Fruit fly (Drosophila melanogaster) whole organism, embryonic: Measurements from ENCODE around the gene Irbp.

ENCODE experiments used
- Asciz ChIP-seq: fragments of 200-800 bp; sonication (Bioruptor generic); optimal IDR thresholded peaks from 2 replicates; lab custom pipeline; 2017; ENCODE audit warnings: missing biosample characterization, mild to moderate bottlenecking, missing genetic modification characterization, missing genetic modification reagents
- Awh ChIP-seq: fragments of 200-800 bp; sonication (Bioruptor generic); IDR thresholded peaks from 2 replicates; pipeline ENCODE4, ENCODE4 v1.3.6; 2022; ENCODE audit warnings: missing biosample characterization, missing genetic modification characterization
- B-H1 ChIP-seq: fragments of 200-800 bp; sonication (Bioruptor generic); IDR thresholded peaks from 3 replicates; pipeline ENCODE4 v1.3.6; 2022; ENCODE audit warnings: missing biosample characterization, missing genetic modification characterization
- CG10543 ChIP-seq: fragments of 200-800 bp; sonication (Bioruptor generic); optimal IDR thresholded peaks from 3 replicates; lab custom pipeline; 2017; ENCODE audit warnings: missing biosample characterization, mild to moderate bottlenecking, missing genetic modification characterization, moderate library complexity
- CG11456 ChIP-seq: fragments of 200-800 bp; sonication (Bioruptor generic); IDR thresholded peaks from 3 replicates; pipeline ENCODE4 v1.3.6; 2022; ENCODE audit warnings: missing biosample characterization, missing genetic modification characterization
- CG13894 ChIP-seq: fragments of 200-800 bp; sonication (Bioruptor generic); optimal IDR thresholded peaks from 3 replicates; lab custom pipeline; 2018; ENCODE audit warnings: missing biosample characterization, mild to moderate bottlenecking, missing genetic modification characterization, moderate library complexity
- CG15011 ChIP-seq: fragments of 200-800 bp; sonication (Bioruptor generic); optimal IDR thresholded peaks from 3 replicates; lab custom pipeline; 2018; ENCODE audit warnings: missing biosample characterization, mild to moderate bottlenecking, missing genetic modification characterization
- CG1529 ChIP-seq: fragments of 200-800 bp; sonication (Bioruptor generic); optimal IDR thresholded peaks from 3 replicates; lab custom pipeline; 2018; ENCODE audit warnings: missing biosample characterization, missing genetic modification characterization
- CG3847 ChIP-seq: fragments of 200-800 bp; sonication (Bioruptor generic); IDR thresholded peaks from 2 replicates; pipeline ENCODE4 v1.3.6; 2022; ENCODE audit warnings: missing biosample characterization, missing genetic modification characterization
- CG6272 ChIP-seq: fragments of 200-800 bp; sonication (Bioruptor generic); IDR thresholded peaks from 2 replicates; pipeline ENCODE4 v1.3.6; 2022; ENCODE audit warnings: missing biosample characterization, missing genetic modification characterization
- CG8765 ChIP-seq: fragments of 200-800 bp; sonication (Bioruptor generic); IDR thresholded peaks from 2 replicates; pipeline ENCODE4 v1.3.6; 2022; ENCODE audit warnings: missing biosample characterization, missing genetic modification characterization
- CG8924 ChIP-seq: fragments of 200-800 bp; optimal IDR thresholded peaks from 3 replicates; lab custom pipeline; 2019; ENCODE audit warnings: missing biosample characterization, mild to moderate bottlenecking, missing genetic modification characterization, moderate library complexity
- CG9215 ChIP-seq: fragments of 200-800 bp; sonication (Bioruptor generic); IDR thresholded peaks from 2 replicates; pipeline ENCODE4 v1.3.6; 2022; ENCODE audit warnings: missing biosample characterization, missing genetic modification characterization
- CG9876 ChIP-seq: fragments of 200-800 bp; sonication (Bioruptor generic); optimal IDR thresholded peaks from 2 replicates; lab custom pipeline; 2016; ENCODE audit warnings: missing biosample characterization, missing genetic modification characterization
- Gsc ChIP-seq: fragments of 200-800 bp; sonication (Bioruptor generic); IDR thresholded peaks from 2 replicates; pipeline ENCODE4 v1.3.6; 2022; ENCODE audit warnings: missing biosample characterization, missing genetic modification characterization
- Hr3 ChIP-seq: fragments of 200-800 bp; sonication (Bioruptor generic); optimal IDR thresholded peaks from 3 replicates; lab custom pipeline; 2016; ENCODE audit warnings: missing biosample characterization, missing genetic modification characterization
- Hsf ChIP-seq: fragments of 200-800 bp; sonication (Bioruptor generic); optimal IDR thresholded peaks from 3 replicates; lab custom pipeline; 2016; ENCODE audit warnings: missing biosample characterization, missing genetic modification characterization
- Jarid2 ChIP-seq: fragments of 200-800 bp; sonication (Bioruptor generic); optimal IDR thresholded peaks from 3 replicates; lab custom pipeline; 2017; ENCODE audit warnings: mild to moderate bottlenecking, missing biosample characterization, missing genetic modification reagents, missing genetic modification characterization
- MESR4 ChIP-seq: fragments of 200-800 bp; sonication (Bioruptor generic); optimal IDR thresholded peaks from 2 replicates; lab custom pipeline; 2018; ENCODE audit warnings: missing biosample characterization, mild to moderate bottlenecking, missing genetic modification characterization, moderate library complexity
- Med ChIP-seq: fragments of 200-800 bp; sonication (Bioruptor generic); peaks from one replicate; lab custom pipeline; 2016; ENCODE audit warnings: missing biosample characterization, missing genetic modification characterization, mild to moderate bottlenecking, inconsistent platforms, moderate library complexity
- NC2β ChIP-seq: fragments of 200-800 bp; sonication (Bioruptor generic); optimal IDR thresholded peaks from 2 replicates; lab custom pipeline; 2016; ENCODE audit warnings: missing biosample characterization, missing genetic modification characterization
- NK7.1 ChIP-seq: fragments of 200-800 bp; sonication (Bioruptor generic); optimal IDR thresholded peaks from 3 replicates; lab custom pipeline; 2016; ENCODE audit warnings: missing biosample characterization, missing genetic modification characterization
- Oaz ChIP-seq: fragments of 200-800 bp; sonication (Bioruptor generic); IDR thresholded peaks from 2 replicates; pipeline ENCODE4 v1.3.6; 2022; ENCODE audit warnings: missing biosample characterization, missing genetic modification characterization
- Scr ChIP-seq: fragments of 200-800 bp; sonication (Bioruptor generic); IDR thresholded peaks from 2 replicates; pipeline ENCODE4 v1.3.6; 2022; ENCODE audit warnings: missing biosample characterization, missing genetic modification characterization; ENCODE audit not compliant: partially characterized antibody
- Sin3A ChIP-seq: fragments of >200 bp; optimal IDR thresholded peaks from 2 replicates; lab custom pipeline; 2018
- Sox102F ChIP-seq: fragments of 200-800 bp; sonication (Bioruptor generic); optimal IDR thresholded peaks from 2 replicates; lab custom pipeline; 2018; ENCODE audit warnings: missing biosample characterization, mild to moderate bottlenecking, missing genetic modification characterization, moderate library complexity
- Trl ChIP-seq, 3 experiments: fragments of >200 bp in 2 of 3; fragments of 200-800 bp in 1 of 3; sonication (Bioruptor generic) in 1 of 3; optimal IDR thresholded peaks; 2 replicates in 1 of 3; 3 replicates in 2 of 3; lab custom pipeline; 2016 to 2017; ENCODE audit warnings: missing biosample characterization in 1 of 3, missing genetic modification characterization in 1 of 3
- Vsx1 ChIP-seq: fragments of 200-800 bp; sonication (Bioruptor generic); optimal IDR thresholded peaks from 2 replicates; lab custom pipeline; 2017; ENCODE audit warnings: missing biosample characterization, mild to moderate bottlenecking, missing genetic modification characterization, missing genetic modification reagents
- ap ChIP-seq: fragments of 200-800 bp; sonication (Bioruptor generic); IDR thresholded peaks from 2 replicates; pipeline ENCODE4 v1.3.6; 2022; ENCODE audit warnings: missing biosample characterization, missing genetic modification characterization
- bigmax ChIP-seq: fragments of 200-800 bp; sonication (Bioruptor generic); optimal IDR thresholded peaks from 2 replicates; lab custom pipeline; 2018; ENCODE audit warnings: missing biosample characterization, mild to moderate bottlenecking, missing genetic modification characterization
- bowl ChIP-seq: fragments of 200-800 bp; sonication (Bioruptor generic); IDR thresholded peaks from 2 replicates; pipeline ENCODE4 v1.3.6; 2022; ENCODE audit warnings: missing biosample characterization, missing genetic modification characterization
- bsh ChIP-seq, 2 experiments: fragments of 200-800 bp; sonication (Bioruptor generic); optimal IDR thresholded peaks; 2 replicates each; lab custom pipeline; 2017 to 2018; ENCODE audit warnings: mild to moderate bottlenecking in 2 of 2, missing biosample characterization in 2 of 2, missing genetic modification characterization in 2 of 2, moderate library complexity in 1 of 2
- chif ChIP-seq, 2 experiments: fragments of 200-800 bp; sonication (Bioruptor generic); optimal IDR thresholded peaks; 3 replicates each; lab custom pipeline; 2016; ENCODE audit warnings: missing biosample characterization in 2 of 2, missing genetic modification characterization in 2 of 2
- chn ChIP-seq: fragments of 200-800 bp; sonication (Bioruptor generic); optimal IDR thresholded peaks from 2 replicates; lab custom pipeline; 2016; ENCODE audit warnings: missing biosample characterization, missing genetic modification characterization
- ci ChIP-seq: fragments of 200-800 bp; sonication (Bioruptor generic); IDR thresholded peaks from 3 replicates; pipeline ENCODE4 v1.3.6; 2022; ENCODE audit warnings: missing biosample characterization, missing genetic modification characterization
- crp ChIP-seq, 2 experiments: fragments of 200-800 bp; sonication (Bioruptor generic); optimal IDR thresholded peaks; 2 replicates in 1 of 2; 3 replicates in 1 of 2; lab custom pipeline; 2017; ENCODE audit warnings: missing biosample characterization in 2 of 2, missing genetic modification characterization in 2 of 2, mild to moderate bottlenecking in 1 of 2, moderate library complexity in 1 of 2
- gfzf ChIP-seq: fragments of 200-800 bp; sonication (Bioruptor generic); optimal IDR thresholded peaks from 2 replicates; lab custom pipeline; 2016; ENCODE audit warnings: missing biosample characterization, mild to moderate bottlenecking, missing genetic modification characterization, moderate library complexity
- hth ChIP-seq: fragments of >200 bp; optimal IDR thresholded peaks from 2 replicates; lab custom pipeline; 2017; ENCODE audit warnings: inconsistent platforms
- jumu ChIP-seq: fragments of 200-800 bp; sonication (Bioruptor generic); optimal IDR thresholded peaks from 3 replicates; lab custom pipeline; 2016; ENCODE audit warnings: missing biosample characterization, missing genetic modification characterization
- kah ChIP-seq: fragments of 200-800 bp; sonication (Bioruptor generic); optimal IDR thresholded peaks from 2 replicates; lab custom pipeline; 2018; ENCODE audit warnings: missing biosample characterization, mild to moderate bottlenecking, missing genetic modification characterization
- nau ChIP-seq: fragments of 200-800 bp; sonication (Bioruptor generic); optimal IDR thresholded peaks from 3 replicates; lab custom pipeline; 2017; ENCODE audit warnings: missing biosample characterization, mild to moderate bottlenecking, missing genetic modification characterization, missing genetic modification reagents
- nerfin-1 ChIP-seq: fragments of 200-800 bp; sonication (Bioruptor generic); optimal IDR thresholded peaks from 3 replicates; lab custom pipeline; 2019; ENCODE audit warnings: missing biosample characterization, mild to moderate bottlenecking, missing genetic modification characterization, moderate library complexity
- p53 ChIP-seq: fragments of 200-800 bp; sonication (Bioruptor generic); optimal IDR thresholded peaks from 2 replicates; lab custom pipeline; 2016; ENCODE audit warnings: missing biosample characterization, missing genetic modification characterization
- peb ChIP-seq: fragments of 200-800 bp; sonication (Bioruptor generic); IDR thresholded peaks from 2 replicates; pipeline ENCODE4 v1.3.6; 2022; ENCODE audit warnings: missing biosample characterization, missing genetic modification characterization
- repo ChIP-seq: fragments of 200-800 bp; sonication (Bioruptor generic); optimal IDR thresholded peaks from 2 replicates; lab custom pipeline; 2016; ENCODE audit warnings: missing biosample characterization, missing genetic modification characterization
- row ChIP-seq: fragments of 200-800 bp; sonication (Bioruptor generic); IDR thresholded peaks from 3 replicates; pipeline ENCODE4 v1.3.6; 2022; ENCODE audit warnings: missing biosample characterization, missing genetic modification characterization
- run ChIP-seq: fragments of 200-800 bp; sonication (Bioruptor generic); optimal IDR thresholded peaks from 3 replicates; lab custom pipeline; 2018; ENCODE audit warnings: missing biosample characterization, mild to moderate bottlenecking, missing genetic modification characterization
- sd ChIP-seq: fragments of 200-800 bp; sonication (Bioruptor generic); optimal IDR thresholded peaks from 3 replicates; lab custom pipeline; 2018; ENCODE audit warnings: missing biosample characterization, mild to moderate bottlenecking, missing genetic modification characterization, moderate library complexity
- sim ChIP-seq: fragments of 200-800 bp; sonication (Bioruptor generic); IDR thresholded peaks from 2 replicates; pipeline ENCODE4 v1.3.6; 2022; ENCODE audit warnings: missing biosample characterization, missing genetic modification characterization
- ssp ChIP-seq: fragments of 200-800 bp; sonication (Bioruptor generic); IDR thresholded peaks from 2 replicates; pipeline ENCODE4 v1.3.6; 2022; ENCODE audit warnings: missing biosample characterization, missing genetic modification characterization
- tin ChIP-seq: fragments of 200-800 bp; sonication (Bioruptor generic); optimal IDR thresholded peaks from 3 replicates; lab custom pipeline; 2016; ENCODE audit warnings: missing biosample characterization, missing genetic modification characterization
- yki ChIP-seq: fragments of >200 bp; optimal IDR thresholded peaks from 3 replicates; lab custom pipeline; 2018

Gene Irbp

DNA sequence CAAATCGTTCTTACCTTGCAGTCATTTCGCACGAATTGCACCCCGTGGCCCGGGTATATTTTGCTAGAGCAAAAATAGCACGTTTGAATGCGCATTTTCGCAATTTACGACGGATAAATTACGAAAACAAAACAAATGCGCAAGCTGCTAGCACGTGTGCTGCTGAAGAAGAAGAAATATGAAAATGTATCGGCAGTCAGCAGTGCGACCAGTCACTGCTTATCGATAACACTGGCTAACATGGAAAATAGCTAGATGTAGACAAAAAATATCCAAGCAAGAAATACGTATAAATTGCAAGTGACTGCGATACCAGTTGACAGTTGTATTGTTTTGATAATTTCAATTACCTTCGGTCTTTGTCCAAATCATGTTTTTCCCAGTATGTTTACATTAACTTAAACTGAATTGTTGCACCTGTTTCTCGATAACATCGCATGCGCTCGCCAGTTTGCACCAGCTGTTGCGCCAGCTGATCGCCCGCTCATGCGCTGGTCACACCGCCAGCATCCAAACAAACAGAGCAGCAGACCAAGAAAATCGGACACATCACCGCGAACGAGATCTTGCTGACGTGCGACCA, 21.6 kb downstream of the Irbp start, which contains the start of the genes RpL24-like and CG5276 (continued):
- no peak for TF ChIP-seq repo
- TF ChIP-seq gfzf (GFP tag; lab: Kevin White, UChicago): peak; percentile 74
- no peak for TF ChIP-seq run (tag; lab: Kevin White, UChicago)
- no peak for TF ChIP-seq CG9876 (GFP tag; lab: Kevin White, UChicago)
- no peak for TF ChIP-seq bsh (GFP tag; optimal IDR thresholded peaks at IDR 0.05; lab: Kevin White, UChicago)
- TF ChIP-seq Trl (optimal IDR thresholded peaks at IDR 0.05; lab: Kevin White, UChicago): no peak
- no peak for TF ChIP-seq Trl (GFP tag; optimal IDR thresholded peaks at IDR 0.05; lab: Kevin White, UChicago)
- TF ChIP-seq kah (GFP tag; lab: Kevin White, UChicago): no peak
- TF ChIP-seq Jarid2 (GFP tag; lab: Kevin White, UChicago): no peak
- TF ChIP-seq CG6272 (GFP tag; lab: Robert Waterston, UW): no peak
- no peak for TF ChIP-seq hth
- TF ChIP-seq Gsc (GFP tag; lab: Robert Waterston, UW): no peak
- no peak for TF ChIP-seq p53 (GFP tag; lab: Kevin White, UChicago)
- TF ChIP-seq yki (lab: Kevin White, UChicago): no peak
- no peak for TF ChIP-seq B-H1
- TF ChIP-seq Vsx1 (GFP tag; lab: Kevin White, UChicago): no peak
- no peak for TF ChIP-seq CG1529 (GFP tag; lab: Kevin White, UChicago)
- no peak for TF ChIP-seq CG8765
- TF ChIP-seq NK7.1 (GFP tag; lab: Kevin White, UChicago): no peak
- TF ChIP-seq sd (tag; lab: Kevin White, UChicago): no peak
- TF ChIP-seq Asciz (GFP tag; lab: Kevin White, UChicago): no peak
- TF ChIP-seq ap (GFP tag; lab: Robert Waterston, UW): no peak
- no peak for TF ChIP-seq Sox102F
- TF ChIP-seq CG3847 (GFP tag; lab: Robert Waterston, UW): no peak
- peak; percentile 86 for TF ChIP-seq MESR4
- peak; percentile 99 for TF ChIP-seq Sin3A
- TF ChIP-seq row (GFP tag; lab: Robert Waterston, UW): peak; percentile 54
- TF ChIP-seq crp (GFP tag; optimal IDR thresholded peaks at IDR 0.05; lab: Kevin White, UChicago): peak; percentile 99 to 100
- TF ChIP-seq jumu (GFP tag; lab: Kevin White, UChicago): no peak
- no peak for TF ChIP-seq CG11456 (GFP tag; lab: Robert Waterston, UW)
- peak; percentile 19 for TF ChIP-seq nerfin-1 (tag; lab: Kevin White, UChicago)
- no peak for TF ChIP-seq ci (GFP tag; lab: Robert Waterston, UW)
- peak; percentile 2 for TF ChIP-seq CG8924 (tag; lab: Kevin White, UChicago)
- no peak for TF ChIP-seq CG15011
- TF ChIP-seq CG9215: no peak
- TF ChIP-seq Med (GFP tag; lab: Kevin White, UChicago): peak; percentile 39
- TF ChIP-seq ssp: peak; percentile 88
- peak; percentile 63 for TF ChIP-seq Scr (GFP tag; lab: Robert Waterston, UW)
- TF ChIP-seq peb: no peak
- no peak for TF ChIP-seq Awh (GFP tag; lab: Robert Waterston, UW)
- TF ChIP-seq chn (GFP tag; lab: Kevin White, UChicago): no peak
- TF ChIP-seq chif (GFP tag; optimal IDR thresholded peaks at IDR 0.05; lab: Kevin White, UChicago): no peak
- TF ChIP-seq sim (GFP tag; lab: Robert Waterston, UW): no peak
- TF ChIP-seq CG10543 (GFP tag; lab: Kevin White, UChicago): no peak
- no peak for TF ChIP-seq CG13894
- no peak for TF ChIP-seq Hsf
- no peak for TF ChIP-seq Oaz
- no peak for TF ChIP-seq Hr3 (GFP tag; lab: Kevin White, UChicago)
- no peak for TF ChIP-seq bowl (GFP tag; lab: Robert Waterston, UW)
- TF ChIP-seq NC2β: no peak
- TF ChIP-seq tin: no peak
- no peak for TF ChIP-seq nau (GFP tag; lab: Kevin White, UChicago)
- no peak for TF ChIP-seq bigmax
